Worm (Caenorhabditis elegans) whole organism, mixed stage, embryonic: ENCODE results near the gene twk-42.

Experiments
- M03D4.4 ChIP-seq: sonication (generic microtip); optimal IDR thresholded peaks from 2 replicates; lab custom pipeline; 2017; ENCODE audit warnings: mild to moderate bottlenecking, missing genetic modification characterization, missing compliant biosample characterization
- bed-3 ChIP-seq: fragments of 200-800 bp; sonication (Bioruptor generic); optimal IDR thresholded peaks from 3 replicates; lab custom pipeline; 2018; ENCODE audit warnings: mild to moderate bottlenecking, missing genetic modification characterization, moderate library complexity, missing compliant biosample characterization
- blmp-1 ChIP-seq: fragments of 150-350 bp; optimal IDR thresholded peaks from 2 replicates; lab custom pipeline; 2014; ENCODE audit warnings: missing biosample characterization, missing genetic modification characterization
- ceh-43 ChIP-seq: fragments of 200-800 bp; sonication (Bioruptor generic); optimal IDR thresholded peaks from 2 replicates; lab custom pipeline; 2018; ENCODE audit warnings: mild to moderate bottlenecking, missing genetic modification characterization, moderate library complexity, missing compliant biosample characterization
- ces-1 ChIP-seq: fragments of 150-350 bp; optimal IDR thresholded peaks from 2 replicates; lab custom pipeline; 2014; ENCODE audit warnings: missing biosample characterization, missing genetic modification reagents, missing genetic modification characterization
- cnd-1 ChIP-seq: fragments of 200-800 bp; sonication (Bioruptor generic); optimal IDR thresholded peaks from 2 replicates; lab custom pipeline; 2018; ENCODE audit warnings: mild to moderate bottlenecking, missing genetic modification characterization, missing compliant biosample characterization
- elt-3 ChIP-seq: fragments of 150-350 bp; optimal IDR thresholded peaks from 2 replicates; lab custom pipeline; 2014; ENCODE audit warnings: missing biosample characterization, missing genetic modification characterization
- flh-1 ChIP-seq: fragments of 200-800 bp; sonication (Bioruptor generic); optimal IDR thresholded peaks from 2 replicates; lab custom pipeline; 2018; ENCODE audit warnings: mild to moderate bottlenecking, missing genetic modification characterization, moderate library complexity, missing compliant biosample characterization
- ham-2 ChIP-seq: fragments of 200-800 bp; sonication (Bioruptor generic); optimal IDR thresholded peaks from 2 replicates; lab custom pipeline; 2018; ENCODE audit warnings: mild to moderate bottlenecking, missing genetic modification characterization, missing compliant biosample characterization
- hlh-1 ChIP-seq: fragments of 150-350 bp; optimal IDR thresholded peaks from 2 replicates; lab custom pipeline; 2014; ENCODE audit warnings: missing biosample characterization, missing genetic modification reagents, missing genetic modification characterization
- lin-13 ChIP-seq: fragments of 150-350 bp; optimal IDR thresholded peaks from 2 replicates; lab custom pipeline; 2014; ENCODE audit warnings: missing biosample characterization, missing genetic modification characterization
- lin-32 ChIP-seq: fragments of 200-800 bp; sonication (Bioruptor generic); optimal IDR thresholded peaks from 2 replicates; lab custom pipeline; 2018; ENCODE audit warnings: mild to moderate bottlenecking, missing genetic modification characterization, missing compliant biosample characterization
- lsy-2 ChIP-seq: fragments of 150-350 bp; optimal IDR thresholded peaks from 2 replicates; lab custom pipeline; 2014; ENCODE audit warnings: missing biosample characterization, missing genetic modification characterization
- mab-5 ChIP-seq: fragments of 150-350 bp; optimal IDR thresholded peaks from 2 replicates; lab custom pipeline; 2014; ENCODE audit warnings: missing biosample characterization, missing genetic modification characterization
- mep-1 ChIP-seq: fragments of 150-350 bp; optimal IDR thresholded peaks from 2 replicates; lab custom pipeline; 2017; ENCODE audit warnings: missing biosample characterization, missing genetic modification reagents, missing genetic modification characterization, inconsistent platforms
- mls-2 ChIP-seq: sonication (generic microtip); optimal IDR thresholded peaks from 2 replicates; lab custom pipeline; 2016; ENCODE audit warnings: mild to moderate bottlenecking, missing genetic modification characterization, moderate library complexity, missing compliant biosample characterization
- nhr-12 ChIP-seq: fragments of 150-350 bp; optimal IDR thresholded peaks from 2 replicates; lab custom pipeline; 2014; ENCODE audit warnings: missing biosample characterization, missing genetic modification characterization
- nhr-2 ChIP-seq: fragments of 150-350 bp; optimal IDR thresholded peaks from 2 replicates; lab custom pipeline; 2014; ENCODE audit warnings: missing biosample characterization, missing genetic modification characterization
- nhr-237 ChIP-seq: fragments of 150-350 bp; optimal IDR thresholded peaks from 2 replicates; lab custom pipeline; 2014; ENCODE audit warnings: missing biosample characterization, missing genetic modification characterization
- nhr-28 ChIP-seq: fragments of 150-350 bp; optimal IDR thresholded peaks from 2 replicates; lab custom pipeline; 2014; ENCODE audit warnings: missing biosample characterization, missing genetic modification characterization
- nhr-76 ChIP-seq: sonication (generic microtip); optimal IDR thresholded peaks from 2 replicates; lab custom pipeline; 2017; ENCODE audit warnings: missing biosample characterization, missing genetic modification characterization
- pha-4 ChIP-seq: fragments of 150-350 bp; optimal IDR thresholded peaks from 2 replicates; lab custom pipeline; 2018; ENCODE audit warnings: missing biosample characterization, missing genetic modification reagents, missing genetic modification characterization
- sem-2 ChIP-seq: fragments of 200-800 bp; sonication (Bioruptor generic); optimal IDR thresholded peaks from 2 replicates; lab custom pipeline; 2018; ENCODE audit warnings: mild to moderate bottlenecking, missing genetic modification characterization, missing compliant biosample characterization
- snpc-4 ChIP-seq: fragments of 150-350 bp; optimal IDR thresholded peaks from 2 replicates; lab custom pipeline; 2014; ENCODE audit warnings: missing biosample characterization, missing genetic modification characterization
- sptf-1 ChIP-seq: sonication (generic microtip); optimal IDR thresholded peaks from 2 replicates; lab custom pipeline; 2017; ENCODE audit warnings: mild to moderate bottlenecking, missing genetic modification characterization, moderate library complexity, missing compliant biosample characterization
- tbx-8 ChIP-seq: fragments of 200-800 bp; sonication (Bioruptor generic); optimal IDR thresholded peaks from 2 replicates; lab custom pipeline; 2018; ENCODE audit warnings: mild to moderate bottlenecking, missing genetic modification characterization, moderate library complexity, missing compliant biosample characterization
- unc-39 ChIP-seq: fragments of 150-350 bp; optimal IDR thresholded peaks from 2 replicates; lab custom pipeline; 2014; ENCODE audit warnings: missing biosample characterization, missing genetic modification characterization
- unc-62 ChIP-seq: fragments of 150-350 bp; optimal IDR thresholded peaks from 2 replicates; lab custom pipeline; 2014; ENCODE audit warnings: missing biosample characterization, missing genetic modification reagents, missing genetic modification characterization
- zip-8 ChIP-seq: fragments of 150-350 bp; optimal IDR thresholded peaks from 2 replicates; lab custom pipeline; 2014; ENCODE audit warnings: missing biosample characterization, missing genetic modification characterization
- ztf-11 ChIP-seq: fragments of 150-350 bp; optimal IDR thresholded peaks from 2 replicates; lab custom pipeline; 2014; ENCODE audit warnings: missing biosample characterization, missing genetic modification characterization

twk-42 gene

DNA sequence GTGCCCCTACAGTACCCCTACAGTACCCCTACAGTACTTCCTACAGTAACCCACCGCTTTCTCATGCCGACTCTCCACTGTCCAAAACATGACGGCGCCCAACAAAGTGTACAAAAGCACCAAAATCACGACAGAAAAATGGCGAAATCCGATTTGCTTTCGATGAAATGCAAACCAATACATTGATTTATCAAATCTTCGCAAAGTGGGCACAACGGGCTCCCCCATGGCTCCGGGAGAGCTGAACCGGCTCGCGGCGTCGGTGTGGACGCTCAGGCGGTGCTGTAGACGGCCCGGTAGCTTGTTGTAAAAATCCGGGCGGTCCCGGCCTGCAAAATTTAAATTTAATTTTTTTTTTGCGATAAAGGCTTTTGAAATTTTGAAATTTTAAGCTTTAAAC, 20.1 kb downstream of the twk-42 start:
- TF ChIP-seq flh-1 (GFP tag; lab: Kevin White, UChicago) (no peak), pha-4 (tag; lab: Kevin White, UChicago) (no peak), mls-2 (tag; lab: Kevin White, UChicago) (no peak), snpc-4 (tag; lab: Kevin White, UChicago) (no peak), bed-3 (no peak), lsy-2 (tag; lab: Kevin White, UChicago) (no peak), zip-8 (tag; lab: Kevin White, UChicago) (no peak), nhr-12 (tag; lab: Kevin White, UChicago) (no peak), nhr-28 (tag; lab: Kevin White, UChicago) (no peak), M03D4.4 (tag; lab: Kevin White, UChicago) (no peak)

DNA sequence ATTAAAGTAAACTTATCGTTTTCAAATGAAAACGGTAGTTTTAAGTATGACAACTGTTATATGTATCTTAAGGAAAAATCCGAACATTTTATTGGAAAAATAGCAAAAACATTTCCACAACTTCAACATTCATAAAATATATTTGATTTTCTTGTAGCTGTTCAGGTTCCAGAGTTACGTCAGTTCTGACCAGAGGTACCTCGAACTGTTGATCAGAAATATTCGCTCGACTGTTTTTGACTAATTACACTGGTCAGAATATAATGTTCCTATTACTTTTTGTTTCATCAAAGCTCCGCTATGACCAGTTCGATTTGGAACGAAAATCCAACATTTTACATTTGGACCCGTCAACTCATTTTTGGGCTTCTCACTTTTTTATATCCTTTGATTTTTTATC, 25.4 kb downstream of the twk-42 start, which contains the start of gene srh-31:
TSS of gene srh-31 (plus strand) at position 301 of the 400 bp plus-strand sequence.
- TF ChIP-seq tbx-8 (GFP tag; lab: Kevin White, UChicago) (no peak), ztf-11 (tag; lab: Kevin White, UChicago) (no peak), pha-4 (tag; lab: Kevin White, UChicago) (no peak), lin-13 (tag; lab: Kevin White, UChicago) (no peak), elt-3 (tag; lab: Kevin White, UChicago) (no peak), cnd-1 (no peak), unc-39 (tag; lab: Kevin White, UChicago) (no peak), sem-2 (no peak), lsy-2 (tag; lab: Kevin White, UChicago) (no peak), mep-1 (no peak), sptf-1 (no peak)

DNA sequence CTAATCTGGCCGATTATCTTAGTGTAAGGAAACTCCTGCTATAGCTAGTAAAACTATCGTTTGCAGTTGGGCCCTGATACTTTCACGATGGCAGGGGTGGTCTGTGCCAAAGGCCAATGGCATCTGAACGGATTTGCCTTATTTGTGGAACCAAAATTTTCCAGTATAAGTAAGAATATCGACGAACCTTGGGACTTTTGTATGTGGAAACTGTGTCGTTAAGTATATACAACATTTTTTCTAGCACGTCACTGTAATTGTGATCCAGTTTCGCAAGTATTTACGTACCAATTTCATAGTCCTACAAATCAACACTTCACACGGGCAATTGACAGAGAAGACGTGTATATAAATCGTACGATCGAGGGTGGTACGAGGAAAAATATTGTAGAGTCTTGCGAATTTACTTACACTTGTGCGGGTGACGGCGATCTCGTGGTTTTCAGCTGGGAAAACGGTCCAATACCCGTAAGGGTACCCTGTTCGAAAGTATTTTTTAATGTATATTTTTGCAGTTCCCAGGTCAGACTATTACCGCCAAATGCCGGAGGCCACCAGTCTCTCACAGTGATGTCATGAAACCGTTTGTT, 26.1 kb downstream of the twk-42 start:
- TF ChIP-seq blmp-1 (tag; lab: Kevin White, UChicago) = no peak
- TF ChIP-seq ztf-11 (tag; lab: Kevin White, UChicago) = no peak
- TF ChIP-seq pha-4 (tag; lab: Kevin White, UChicago) = no peak
- TF ChIP-seq nhr-28 (tag; lab: Kevin White, UChicago) = no peak
- TF ChIP-seq nhr-76 (tag; lab: Kevin White, UChicago) = no peak
- no peak for TF ChIP-seq hlh-1
- TF ChIP-seq sem-2 = no peak
- TF ChIP-seq nhr-2 (tag; lab: Kevin White, UChicago) = no peak
- TF ChIP-seq elt-3 (tag; lab: Kevin White, UChicago) = no peak
- no peak for TF ChIP-seq lin-32
- no peak for TF ChIP-seq lsy-2 (tag; lab: Kevin White, UChicago)
- no peak for TF ChIP-seq zip-8 (tag; lab: Kevin White, UChicago)
- no peak for TF ChIP-seq mab-5 (tag; lab: Kevin White, UChicago)
- no peak for TF ChIP-seq nhr-237
- TF ChIP-seq flh-1 (GFP tag; lab: Kevin White, UChicago) = no peak

DNA sequence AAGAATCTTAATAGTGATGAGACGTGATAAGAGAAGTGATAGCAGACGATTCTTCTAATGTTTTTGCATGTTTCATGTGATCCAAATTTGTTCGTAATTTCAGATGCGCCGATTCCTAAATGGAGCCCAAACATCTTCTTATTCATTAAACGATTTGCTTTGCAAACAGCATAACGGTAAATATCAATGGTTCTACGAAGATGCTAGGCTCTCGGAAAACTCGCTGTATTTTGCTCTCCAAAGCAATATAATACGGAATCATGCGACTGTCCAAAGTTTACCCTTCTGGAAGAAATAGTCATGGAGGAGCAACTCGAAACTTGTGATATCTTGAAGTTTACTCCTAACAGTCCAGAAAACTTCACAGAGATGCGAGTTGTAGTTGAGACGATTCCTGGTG, 26.6 kb downstream of the twk-42 start, which contains the start of gene W06D12.6:
TSS of gene W06D12.6 (plus strand) at position 301 of the 400 bp plus-strand sequence.
- TF ChIP-seq pha-4 (tag; lab: Kevin White, UChicago) = no peak
- no peak for TF ChIP-seq ces-1 (GFP tag; lab: Kevin White, UChicago)
- TF ChIP-seq ham-2 (GFP tag; lab: Kevin White, UChicago) = no peak
- TF ChIP-seq ceh-43 (GFP tag; lab: Kevin White, UChicago) = no peak
- no peak for TF ChIP-seq mls-2 (tag; lab: Kevin White, UChicago)
- TF ChIP-seq lsy-2 (tag; lab: Kevin White, UChicago) = no peak
- TF ChIP-seq unc-62 (GFP tag; lab: Kevin White, UChicago) = no peak
- no peak for TF ChIP-seq nhr-28 (tag; lab: Kevin White, UChicago)
- no peak for TF ChIP-seq nhr-2 (tag; lab: Kevin White, UChicago)
- no peak for TF ChIP-seq sem-2
- no peak for TF ChIP-seq nhr-237
- no peak for TF ChIP-seq blmp-1 (tag; lab: Kevin White, UChicago)
- TF ChIP-seq ztf-11 (tag; lab: Kevin White, UChicago) = no peak
- TF ChIP-seq elt-3 (tag; lab: Kevin White, UChicago) = no peak
- TF ChIP-seq flh-1 (GFP tag; lab: Kevin White, UChicago) = no peak
- no peak for TF ChIP-seq bed-3

ce11 chrV:17700728-17701262, 31.6 kb downstream of the twk-42 start, which contains the start of the genes Y26G10.5 and srh-32:
Y26G10.5 (minus strand) TSS chrV:17700828.
srh-32 (plus strand) TSS chrV:17701212.
- TF ChIP-seq snpc-4 (tag; lab: Kevin White, UChicago) = no peak
- TF ChIP-seq bed-3 = no peak
- TF ChIP-seq, all 35 proteins: peak for 0
